Fruit fly (Drosophila melanogaster): ENCODE measurements around the gene Polr3C.

The Polr3C gene

dm6 chr3R:12442601-12443533 lies 17.3 kb upstream of the Polr3C start (continued):
- no peak for TF ChIP-seq insv (GFP tag; optimal IDR thresholded peaks at IDR 0.05)
- peak; percentile 61 for TF ChIP-seq CG3281 (GFP tag; optimal IDR thresholded peaks at IDR 0.05)
- TF ChIP-seq Hmx (GFP tag; optimal IDR thresholded peaks at IDR 0.05), result peak; percentile 9
- TF ChIP-seq Dek (tag; optimal IDR thresholded peaks at IDR 0.05), result peak; percentile 12
- TF ChIP-seq CG12236 (GFP tag; optimal IDR thresholded peaks at IDR 0.05), result no peak
- peak; percentile 39 for TF ChIP-seq Atf6 (GFP tag; IDR thresholded peaks at IDR 0.05)
- TF ChIP-seq Med (GFP tag), result peak; percentile 83
- TF ChIP-seq Xrp1 (GFP tag; IDR thresholded peaks at IDR 0.05), result peak; percentile 30; the same call in 1 of the 2 replicates
- TF ChIP-seq Sox100B (GFP tag; optimal IDR thresholded peaks at IDR 0.05), result peak; percentile 17
- no peak for TF ChIP-seq CG2129 (GFP tag; IDR thresholded peaks at IDR 0.05; ENCODE audit: partially characterized antibody)
- no peak for TF ChIP-seq Hr39 (optimal IDR thresholded peaks at IDR 0.05)
- no peak for TF ChIP-seq Ets97D (GFP tag; optimal IDR thresholded peaks at IDR 0.05)
- TF ChIP-seq CG31441 (GFP tag; IDR thresholded peaks at IDR 0.05), result peak; percentile 24; the same call in 1 of the 2 replicates
- TF ChIP-seq CG11247 (GFP tag; IDR thresholded peaks at IDR 0.05), result no peak
- no peak for TF ChIP-seq CG11723 (GFP tag; optimal IDR thresholded peaks at IDR 0.05)
- no peak for TF ChIP-seq CG10959 (GFP tag; IDR thresholded peaks at IDR 0.05)
- peak; percentile 5 for TF ChIP-seq HHEX (GFP tag; optimal IDR thresholded peaks at IDR 0.05)
- no peak for TF ChIP-seq dmrt11E (tag; optimal IDR thresholded peaks at IDR 0.05)
- TF ChIP-seq CG11695 (GFP tag; IDR thresholded peaks at IDR 0.05), result peak; percentile 66; the same call in 2 of the 3 replicates
- peak; percentile 35 for TF ChIP-seq Fer3 (tag; optimal IDR thresholded peaks at IDR 0.05)
- TF ChIP-seq Ssrp (tag; optimal IDR thresholded peaks at IDR 0.05), result no peak
- TF ChIP-seq zf30C (GFP tag; optimal IDR thresholded peaks at IDR 0.05), result peak; percentile 51
- no peak for TF ChIP-seq B-H2 (GFP tag; optimal IDR thresholded peaks at IDR 0.05)
- peak; percentile 4 for TF ChIP-seq Hand (GFP tag; optimal IDR thresholded peaks at IDR 0.05)
- peak; percentile 41 for TF ChIP-seq CG3995 (GFP tag; optimal IDR thresholded peaks at IDR 0.05)
- TF ChIP-seq zfh2 (GFP tag; optimal IDR thresholded peaks at IDR 0.05), result peak; percentile 21
- TF ChIP-seq CG5953 (GFP tag; IDR thresholded peaks at IDR 0.05), result no peak
- peak; percentile 24 for TF ChIP-seq CG1832 (GFP tag; optimal IDR thresholded peaks at IDR 0.05)
- TF ChIP-seq CG12659 (GFP tag; optimal IDR thresholded peaks at IDR 0.05), result peak; percentile 43
- TF ChIP-seq lab (GFP tag; optimal IDR thresholded peaks at IDR 0.05), result peak; percentile 47
- TF ChIP-seq ewg (GFP tag; optimal IDR thresholded peaks at IDR 0.05), result no peak
- no peak for TF ChIP-seq CTCF (GFP tag; optimal IDR thresholded peaks at IDR 0.05)
- TF ChIP-seq Max (GFP tag; optimal IDR thresholded peaks at IDR 0.05), result peak; percentile 23
- TF ChIP-seq Nf-YC (tag; optimal IDR thresholded peaks at IDR 0.05), result no peak
- peak; percentile 23; the same call in 1 of the 2 replicates for TF ChIP-seq al (GFP tag; IDR thresholded peaks at IDR 0.05)
- TF ChIP-seq E2f1 (GFP tag; IDR thresholded peaks at IDR 0.05), result no peak
- no peak for TF ChIP-seq Kr (GFP tag; optimal IDR thresholded peaks at IDR 0.05)
- TF ChIP-seq Dip3 (GFP tag; optimal IDR thresholded peaks at IDR 0.05), result peak; percentile 25
- peak; percentile 9 for TF ChIP-seq cg (GFP tag; optimal IDR thresholded peaks at IDR 0.05)
- TF ChIP-seq CG17385 (GFP tag; optimal IDR thresholded peaks at IDR 0.05), result peak; percentile 13
- no peak for TF ChIP-seq HLH4C (GFP tag; IDR thresholded peaks at IDR 0.05; ENCODE audit: partially characterized antibody)
- TF ChIP-seq CG11093 (GFP tag; IDR thresholded peaks at IDR 0.05), result no peak
- peak; percentile 1 for TF ChIP-seq phol (tag; optimal IDR thresholded peaks at IDR 0.05)
- TF ChIP-seq Taf1 (GFP tag; IDR thresholded peaks at IDR 0.05), result peak; percentile 39; the same call in 1 of the 2 replicates
- TF ChIP-seq lilli (GFP tag; optimal IDR thresholded peaks at IDR 0.05), result peak; percentile 56
- peak; percentile 39 for TF ChIP-seq dmrt99B (tag; optimal IDR thresholded peaks at IDR 0.05)
- no peak for TF ChIP-seq yki (optimal IDR thresholded peaks at IDR 0.05)
